Fruit fly (Drosophila melanogaster) whole organism, embryonic: ENCODE results near the gene mag.
A peak's percentile ranks its signal among the peaks of the same experiment; 100 is the strongest.

Experiments used
- Blimp-1 ChIP-seq: fragments of 200-800 bp; sonication (Bioruptor generic); optimal IDR thresholded peaks from 3 replicates; lab custom pipeline; 2018; ENCODE audit warnings: missing biosample characterization, missing genetic modification characterization, mild to moderate bottlenecking, moderate library complexity, missing genetic modification reagents
- CG10147 ChIP-seq: fragments of 200-800 bp; sonication (Bioruptor generic); optimal IDR thresholded peaks from 2 replicates; lab custom pipeline; 2019; ENCODE audit warnings: missing biosample characterization, mild to moderate bottlenecking, missing genetic modification characterization, moderate library complexity
- CG10565 ChIP-seq: fragments of 200-800 bp; sonication (Bioruptor generic); optimal IDR thresholded peaks from 3 replicates; lab custom pipeline; 2016; ENCODE audit warnings: missing biosample characterization, mild to moderate bottlenecking, missing genetic modification characterization
- CG12104 ChIP-seq: fragments of 200-800 bp; sonication (Bioruptor generic); optimal IDR thresholded peaks from 3 replicates; lab custom pipeline; 2016; ENCODE audit warnings: missing biosample characterization, missing genetic modification characterization
- CG14014 ChIP-seq: fragments of 200-800 bp; sonication (Bioruptor generic); IDR thresholded peaks from 2 replicates; pipeline ENCODE4 v1.3.6; 2022; ENCODE audit warnings: missing biosample characterization, missing genetic modification characterization
- CG15696 ChIP-seq: fragments of 200-800 bp; sonication (Bioruptor generic); optimal IDR thresholded peaks from 2 replicates; lab custom pipeline; 2019; ENCODE audit warnings: missing biosample characterization, mild to moderate bottlenecking, missing genetic modification characterization, moderate library complexity
- CG16779 ChIP-seq: fragments of 200-800 bp; sonication (Bioruptor generic); IDR thresholded peaks from 2 replicates; pipeline ENCODE4 v1.3.6; 2022; ENCODE audit warnings: missing biosample characterization, missing genetic modification characterization
- CG17186 ChIP-seq: fragments of 200-800 bp; sonication (Bioruptor generic); optimal IDR thresholded peaks from 3 replicates; lab custom pipeline; 2017; ENCODE audit warnings: missing biosample characterization, missing genetic modification reagents, missing genetic modification characterization
- CG18011 ChIP-seq: fragments of 200-800 bp; sonication (Bioruptor generic); optimal IDR thresholded peaks from 2 replicates; lab custom pipeline; 2017; ENCODE audit warnings: missing biosample characterization, missing genetic modification characterization, mild to moderate bottlenecking, moderate library complexity, missing genotype
- CG2889 ChIP-seq: fragments of 200-800 bp; sonication (Bioruptor generic); IDR thresholded peaks from 3 replicates; pipeline ENCODE4 v1.3.6; 2022; ENCODE audit warnings: missing biosample characterization, missing genetic modification characterization
- CG31224 ChIP-seq: fragments of 200-800 bp; sonication (Bioruptor generic); IDR thresholded peaks from 2 replicates; pipeline ENCODE4 v1.3.6; 2022; ENCODE audit warnings: missing biosample characterization, missing genetic modification characterization
- CG3163 ChIP-seq: fragments of 200-800 bp; sonication (Bioruptor generic); optimal IDR thresholded peaks from 3 replicates; lab custom pipeline; 2016; ENCODE audit warnings: missing biosample characterization, missing genetic modification characterization
- CG32772 ChIP-seq: fragments of 200-800 bp; sonication (Bioruptor generic); IDR thresholded peaks from 2 replicates; pipeline ENCODE4 v1.3.6; 2022; ENCODE audit warnings: missing biosample characterization, missing genetic modification characterization
- CG4730 ChIP-seq: fragments of 200-800 bp; sonication (Bioruptor generic); IDR thresholded peaks from 2 replicates; pipeline ENCODE4 v1.3.6; 2022; ENCODE audit warnings: missing biosample characterization, missing genetic modification characterization
- CG6791 ChIP-seq: fragments of 200-800 bp; sonication (Bioruptor generic); IDR thresholded peaks from 3 replicates; pipeline ENCODE4 v1.3.6; 2022; ENCODE audit warnings: missing biosample characterization, missing genetic modification characterization; ENCODE audit not compliant: partially characterized antibody
- CG7271 ChIP-seq: fragments of 200-800 bp; sonication (Bioruptor generic); optimal IDR thresholded peaks from 2 replicates; lab custom pipeline; 2018; ENCODE audit warnings: missing biosample characterization, mild to moderate bottlenecking, missing genetic modification characterization, moderate library complexity
- CrebB ChIP-seq: fragments of 200-800 bp; sonication (Bioruptor generic); optimal IDR thresholded peaks from 3 replicates; lab custom pipeline; 2018; ENCODE audit warnings: missing biosample characterization, mild to moderate bottlenecking, missing genetic modification characterization
- Dip2 ChIP-seq: fragments of 200-800 bp; sonication (Bioruptor generic); IDR thresholded peaks from 2 replicates; pipeline ENCODE4 v1.3.6; 2022; ENCODE audit warnings: missing biosample characterization, missing genetic modification characterization
- Dip3 ChIP-seq: fragments of 200-800 bp; sonication (Bioruptor generic); optimal IDR thresholded peaks from 3 replicates; lab custom pipeline; 2016; ENCODE audit warnings: missing biosample characterization, missing genetic modification characterization
- E2f2 ChIP-seq: fragments of 200-800 bp; sonication (Bioruptor generic); IDR thresholded peaks from 2 replicates; pipeline ENCODE4 v1.3.6; 2022; ENCODE audit warnings: missing biosample characterization, missing genetic modification characterization
- ERR ChIP-seq: fragments of 200-800 bp; sonication (Bioruptor generic); optimal IDR thresholded peaks from 2 replicates; lab custom pipeline; 2016; ENCODE audit warnings: missing biosample characterization, missing genetic modification characterization
- Eip74EF ChIP-seq, 2 experiments: fragments of 200-800 bp in 1 of 2; fragments of >200 bp in 1 of 2; sonication (Bioruptor generic) in 1 of 2; optimal IDR thresholded peaks; 2 replicates each; lab custom pipeline; 2017 to 2019; ENCODE audit warnings: missing biosample characterization in 2 of 2, missing genetic modification characterization in 2 of 2, mild to moderate bottlenecking in 1 of 2, moderate library complexity in 1 of 2
- HLH54F ChIP-seq: fragments of 200-800 bp; sonication (Bioruptor generic); optimal IDR thresholded peaks from 3 replicates; lab custom pipeline; 2016; ENCODE audit warnings: missing biosample characterization, missing genetic modification characterization
- Jarid2 ChIP-seq: fragments of 200-800 bp; sonication (Bioruptor generic); optimal IDR thresholded peaks from 3 replicates; lab custom pipeline; 2017; ENCODE audit warnings: mild to moderate bottlenecking, missing biosample characterization, missing genetic modification reagents, missing genetic modification characterization
- Mes4 ChIP-seq: fragments of 200-800 bp; sonication (Bioruptor generic); optimal IDR thresholded peaks from 2 replicates; lab custom pipeline; 2016; ENCODE audit warnings: missing biosample characterization, missing genetic modification characterization
- NfI ChIP-seq: fragments of 200-800 bp; sonication (Bioruptor generic); optimal IDR thresholded peaks from 3 replicates; lab custom pipeline; 2018; ENCODE audit warnings: missing biosample characterization, mild to moderate bottlenecking, missing genetic modification characterization, moderate library complexity
- Ravus ChIP-seq: fragments of 200-800 bp; sonication (Bioruptor generic); IDR thresholded peaks from 2 replicates; pipeline ENCODE4 v1.3.6; 2022; ENCODE audit warnings: missing biosample characterization, missing genetic modification characterization
- Scr ChIP-seq: fragments of 200-800 bp; sonication (Bioruptor generic); IDR thresholded peaks from 2 replicates; pipeline ENCODE4 v1.3.6; 2022; ENCODE audit warnings: missing biosample characterization, missing genetic modification characterization; ENCODE audit not compliant: partially characterized antibody
- Sin3A ChIP-seq: fragments of >200 bp; optimal IDR thresholded peaks from 2 replicates; lab custom pipeline; 2018
- Sox100B ChIP-seq: fragments of 200-800 bp; sonication (Bioruptor generic); optimal IDR thresholded peaks from 3 replicates; lab custom pipeline; 2018; ENCODE audit warnings: missing biosample characterization, mild to moderate bottlenecking, missing genetic modification characterization
- Ssrp ChIP-seq: fragments of 200-800 bp; sonication (Bioruptor generic); optimal IDR thresholded peaks from 2 replicates; lab custom pipeline; 2018; ENCODE audit warnings: missing biosample characterization, mild to moderate bottlenecking, missing genetic modification characterization, moderate library complexity
- Trl ChIP-seq, 3 experiments: fragments of >200 bp in 2 of 3; fragments of 200-800 bp in 1 of 3; sonication (Bioruptor generic) in 1 of 3; optimal IDR thresholded peaks; 2 replicates in 1 of 3; 3 replicates in 2 of 3; lab custom pipeline; 2016 to 2017; ENCODE audit warnings: missing biosample characterization in 1 of 3, missing genetic modification characterization in 1 of 3
- ato ChIP-seq: fragments of 200-800 bp; sonication (Bioruptor generic); IDR thresholded peaks from 2 replicates; pipeline ENCODE4 v1.3.6; 2022; ENCODE audit warnings: missing biosample characterization, missing genetic modification characterization; ENCODE audit not compliant: partially characterized antibody
- bbx ChIP-seq: fragments of 200-800 bp; sonication (Bioruptor generic); IDR thresholded peaks from 2 replicates; pipeline ENCODE4 v1.3.6; 2022; ENCODE audit warnings: missing biosample characterization, missing genetic modification characterization; ENCODE audit not compliant: partially characterized antibody
- btn ChIP-seq: fragments of 200-800 bp; sonication (Bioruptor generic); optimal IDR thresholded peaks from 2 replicates; lab custom pipeline; 2016; ENCODE audit warnings: missing biosample characterization, missing genetic modification characterization
- cad ChIP-seq: fragments of >200 bp; optimal IDR thresholded peaks from 2 replicates; lab custom pipeline; 2017; ENCODE audit warnings: missing biosample characterization, missing genetic modification characterization
- exex ChIP-seq: fragments of 200-800 bp; sonication (Bioruptor generic); optimal IDR thresholded peaks from 4 replicates; lab custom pipeline; 2018; ENCODE audit warnings: missing biosample characterization, mild to moderate bottlenecking, missing genetic modification characterization, moderate library complexity
- fd3F ChIP-seq: fragments of 200-800 bp; sonication (Bioruptor generic); optimal IDR thresholded peaks from 2 replicates; lab custom pipeline; 2018; ENCODE audit warnings: missing biosample characterization, mild to moderate bottlenecking, missing genetic modification characterization, moderate library complexity
- kah ChIP-seq: fragments of 200-800 bp; sonication (Bioruptor generic); optimal IDR thresholded peaks from 2 replicates; lab custom pipeline; 2018; ENCODE audit warnings: missing biosample characterization, mild to moderate bottlenecking, missing genetic modification characterization
- kay ChIP-seq: fragments of 200-800 bp; sonication (Bioruptor generic); optimal IDR thresholded peaks from 2 replicates; lab custom pipeline; 2016; ENCODE audit warnings: missing biosample characterization, missing genetic modification characterization
- mam ChIP-seq: fragments of 200-800 bp; sonication (Bioruptor generic); optimal IDR thresholded peaks from 3 replicates; lab custom pipeline; 2016; ENCODE audit warnings: missing biosample characterization, missing genetic modification characterization
- nerfin-2 ChIP-seq: fragments of 200-800 bp; sonication (Bioruptor generic); IDR thresholded peaks from 2 replicates; pipeline ENCODE4 v1.3.6; 2022; ENCODE audit warnings: missing biosample characterization, missing genetic modification characterization; ENCODE audit not compliant: partially characterized antibody
- p53 ChIP-seq: fragments of 200-800 bp; sonication (Bioruptor generic); optimal IDR thresholded peaks from 2 replicates; lab custom pipeline; 2016; ENCODE audit warnings: missing biosample characterization, missing genetic modification characterization
- rib ChIP-seq: fragments of 200-800 bp; sonication (Bioruptor generic); IDR thresholded peaks from 2 replicates; pipeline ENCODE4 v1.3.6; 2022; ENCODE audit warnings: missing biosample characterization, missing genetic modification characterization
- tll ChIP-seq, 2 experiments: fragments of 200-800 bp in 1 of 2; fragments of >200 bp in 1 of 2; sonication (Bioruptor generic) in 1 of 2; optimal IDR thresholded peaks; 2 replicates each; lab custom pipeline; 2017 to 2019; ENCODE audit warnings: missing biosample characterization in 2 of 2, missing genetic modification characterization in 2 of 2, mild to moderate bottlenecking in 1 of 2, moderate library complexity in 1 of 2
- toy ChIP-seq: fragments of 200-800 bp; sonication (Bioruptor generic); IDR thresholded peaks from 2 replicates; pipeline ENCODE4 v1.3.6; 2022; ENCODE audit warnings: missing biosample characterization, missing genetic modification characterization
- trh ChIP-seq: fragments of 200-800 bp; sonication (Bioruptor generic); optimal IDR thresholded peaks from 2 replicates; lab custom pipeline; 2016; ENCODE audit warnings: missing biosample characterization, missing genetic modification characterization
- zfh1 ChIP-seq: fragments of 200-800 bp; sonication (Bioruptor generic); IDR thresholded peaks from 3 replicates; pipeline ENCODE4 v1.3.6; 2022; ENCODE audit warnings: missing biosample characterization, missing genetic modification characterization

Gene mag

DNA sequence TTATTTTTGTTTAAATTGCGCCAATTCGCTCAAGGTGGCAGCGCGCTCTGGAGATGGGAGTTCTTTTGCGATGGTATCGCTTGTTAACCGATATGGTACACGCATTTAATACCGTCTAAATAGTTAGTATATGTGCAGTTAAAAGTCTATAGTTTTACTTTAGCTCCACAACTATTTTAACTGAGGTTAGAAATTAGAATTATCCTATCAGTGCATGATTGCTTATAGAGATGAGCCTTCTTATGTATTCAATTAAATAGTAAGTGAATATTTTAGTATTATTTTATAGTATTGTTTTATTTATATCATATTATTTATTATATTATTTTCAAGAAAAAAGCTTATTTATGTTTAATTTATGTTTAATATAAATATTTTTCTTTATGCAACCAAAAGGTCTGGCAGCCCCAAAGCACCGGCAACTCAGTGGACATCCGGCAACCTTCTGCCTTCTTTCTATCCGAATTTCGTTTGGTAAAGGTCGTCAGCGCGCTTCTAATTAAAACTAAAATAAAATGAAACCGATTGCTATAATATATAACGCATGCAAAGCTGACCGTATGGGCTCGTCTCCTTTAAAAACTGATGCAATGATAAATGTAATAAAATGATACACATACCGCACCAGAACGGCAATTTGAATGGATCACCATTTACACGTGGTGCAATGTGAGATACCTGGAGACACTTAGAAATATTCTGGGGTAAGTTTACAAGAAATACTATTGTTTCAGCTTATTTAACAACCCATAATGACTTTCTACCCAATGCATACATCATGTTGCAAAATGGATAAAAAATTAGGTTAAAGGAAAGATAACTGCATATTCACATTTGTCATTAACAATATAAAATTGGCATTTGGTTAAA lies 7.4 kb upstream of the mag start, which contains the start of gene CG5199 (continued):
- peak; percentile 41 for TF ChIP-seq CG17186 (GFP tag; lab: Kevin White, UChicago)
- TF ChIP-seq ERR (GFP tag; lab: Kevin White, UChicago): no peak
- peak; percentile 75 for TF ChIP-seq CG15696 (tag; lab: Kevin White, UChicago)
- no peak for TF ChIP-seq CG18011 (GFP tag; lab: Kevin White, UChicago)
- TF ChIP-seq E2f2: peak; percentile 62
- peak; percentile 67 for TF ChIP-seq bbx (GFP tag; lab: Robert Waterston, UW)
- TF ChIP-seq CG12104 (GFP tag; lab: Kevin White, UChicago): peak; percentile 49
- peak; percentile 54 for TF ChIP-seq CG4730 (GFP tag; lab: Robert Waterston, UW)
- peak; percentile 32; the same call in 1 of the 2 replicates for TF ChIP-seq ato
- TF ChIP-seq CG14014 (GFP tag; lab: Robert Waterston, UW): no peak
- TF ChIP-seq CG16779 (GFP tag; lab: Robert Waterston, UW): no peak
- peak; percentile 25 for TF ChIP-seq Jarid2
- TF ChIP-seq mam: peak; percentile 82
- peak; percentile 69 for TF ChIP-seq Sox100B (GFP tag; lab: Kevin White, UChicago)
- TF ChIP-seq toy (GFP tag; lab: Robert Waterston, UW): no peak
- no peak for TF ChIP-seq Trl (optimal IDR thresholded peaks at IDR 0.05; lab: Kevin White, UChicago)
- peak; percentile 10 for TF ChIP-seq Trl (GFP tag; optimal IDR thresholded peaks at IDR 0.05; lab: Kevin White, UChicago)
- TF ChIP-seq Blimp-1 (GFP tag; lab: Kevin White, UChicago): peak; percentile 61
- TF ChIP-seq kay (GFP tag; lab: Kevin White, UChicago): no peak
- TF ChIP-seq zfh1 (GFP tag; lab: Robert Waterston, UW): peak; percentile 62; the same call in 1 of the 3 replicates
- TF ChIP-seq CG2889: no peak; the same call in 2 of the 3 replicates
- TF ChIP-seq CG32772 (GFP tag; lab: Robert Waterston, UW): peak; percentile 34; the same call in 1 of the 2 replicates
- TF ChIP-seq exex (tag; lab: Kevin White, UChicago): no peak
- TF ChIP-seq CG7271 (tag; lab: Kevin White, UChicago): no peak
- TF ChIP-seq Ravus: peak; percentile 5; the same call in 1 of the 2 replicates
- no peak for TF ChIP-seq CG10147
- TF ChIP-seq tll (GFP tag; optimal IDR thresholded peaks at IDR 0.05; lab: Kevin White, UChicago): no peak
- TF ChIP-seq fd3F (GFP tag; lab: Kevin White, UChicago): peak; percentile 55
- TF ChIP-seq Ssrp (tag; lab: Kevin White, UChicago): peak; percentile 81
- TF ChIP-seq kah: peak; percentile 39
- TF ChIP-seq cad (GFP tag; lab: Kevin White, UChicago): no peak
- no peak for TF ChIP-seq Dip2 (GFP tag; lab: Robert Waterston, UW)
- TF ChIP-seq btn (GFP tag; lab: Kevin White, UChicago): no peak
- peak; percentile 42; the same call in 1 of the 2 replicates for TF ChIP-seq CG31224 (GFP tag; lab: Robert Waterston, UW)
- no peak for TF ChIP-seq Eip74EF (GFP tag; optimal IDR thresholded peaks at IDR 0.05; lab: Kevin White, UChicago)
- no peak for TF ChIP-seq nerfin-2 (GFP tag; lab: Robert Waterston, UW)
- no peak for TF ChIP-seq CG10565 (GFP tag; lab: Kevin White, UChicago)
- TF ChIP-seq CG6791 (GFP tag; lab: Robert Waterston, UW): peak; percentile 75
- TF ChIP-seq Scr (GFP tag; lab: Robert Waterston, UW): peak; percentile 89
- TF ChIP-seq Sin3A: peak; percentile 58
- TF ChIP-seq rib (GFP tag; lab: Robert Waterston, UW): no peak
- TF ChIP-seq Dip3 (GFP tag; lab: Kevin White, UChicago): peak; percentile 24
- no peak for TF ChIP-seq CG3163 (GFP tag; lab: Kevin White, UChicago)
- peak; percentile 25 for TF ChIP-seq HLH54F (GFP tag; lab: Kevin White, UChicago)
- no peak for TF ChIP-seq p53 (GFP tag; lab: Kevin White, UChicago)
- TF ChIP-seq Mes4 (GFP tag; lab: Kevin White, UChicago): no peak
- TF ChIP-seq NfI (GFP tag; lab: Kevin White, UChicago): peak; percentile 54
- no peak for TF ChIP-seq CrebB (tag; lab: Kevin White, UChicago)
- TF ChIP-seq trh (GFP tag; lab: Kevin White, UChicago): no peak
